Fruit fly (Drosophila melanogaster) whole organism, embryonic: ENCODE data around the gene CG32095.

Experiments
- CG10209 ChIP-seq: fragments of 200-800 bp; sonication (Bioruptor generic); optimal IDR thresholded peaks from 3 replicates; lab custom pipeline; 2017; ENCODE audit warnings: missing biosample characterization, mild to moderate bottlenecking, missing genetic modification characterization, missing genetic modification reagents
- CG1024 ChIP-seq: fragments of 200-800 bp; sonication (Bioruptor generic); IDR thresholded peaks from 2 replicates; pipeline ENCODE4 v1.3.6; 2022; ENCODE audit warnings: missing biosample characterization, missing genetic modification characterization
- CG10321 ChIP-seq: fragments of 200-800 bp; sonication (Bioruptor generic); IDR thresholded peaks from 2 replicates; pipeline ENCODE4 v1.3.6; 2022; ENCODE audit warnings: missing biosample characterization, missing genetic modification characterization
- CG11456 ChIP-seq: fragments of 200-800 bp; sonication (Bioruptor generic); IDR thresholded peaks from 3 replicates; pipeline ENCODE4 v1.3.6; 2022; ENCODE audit warnings: missing biosample characterization, missing genetic modification characterization
- CG12299 ChIP-seq: fragments of 200-800 bp; sonication (Bioruptor generic); optimal IDR thresholded peaks from 2 replicates; lab custom pipeline; 2018; ENCODE audit warnings: missing biosample characterization, mild to moderate bottlenecking, missing genetic modification characterization
- CG12659 ChIP-seq: fragments of 200-800 bp; sonication (Bioruptor generic); optimal IDR thresholded peaks from 3 replicates; lab custom pipeline; 2017; ENCODE audit warnings: mild to moderate bottlenecking, missing biosample characterization, missing genetic modification reagents, missing genetic modification characterization
- CG13296 ChIP-seq: fragments of 200-800 bp; sonication (Bioruptor generic); optimal IDR thresholded peaks from 3 replicates; lab custom pipeline; 2018; ENCODE audit warnings: missing biosample characterization, mild to moderate bottlenecking, missing genetic modification characterization
- CG13775 ChIP-seq: fragments of 200-800 bp; sonication (Bioruptor generic); optimal IDR thresholded peaks from 3 replicates; lab custom pipeline; 2017; ENCODE audit warnings: missing biosample characterization, mild to moderate bottlenecking, missing genetic modification characterization
- CG30020 ChIP-seq: fragments of 200-800 bp; optimal IDR thresholded peaks from 2 replicates; lab custom pipeline; 2019; ENCODE audit warnings: missing biosample characterization, mild to moderate bottlenecking, missing genetic modification characterization, moderate library complexity
- CG31224 ChIP-seq: fragments of 200-800 bp; sonication (Bioruptor generic); IDR thresholded peaks from 2 replicates; pipeline ENCODE4 v1.3.6; 2022; ENCODE audit warnings: missing biosample characterization, missing genetic modification characterization
- CG31365 ChIP-seq: fragments of 200-800 bp; sonication (Bioruptor generic); optimal IDR thresholded peaks from 2 replicates; lab custom pipeline; 2018; ENCODE audit warnings: missing biosample characterization, mild to moderate bottlenecking, missing genetic modification characterization
- CG4328 ChIP-seq: fragments of 200-800 bp; sonication (Bioruptor generic); optimal IDR thresholded peaks from 3 replicates; lab custom pipeline; 2017; ENCODE audit warnings: missing biosample characterization, missing genetic modification reagents, missing genetic modification characterization
- CG5180 ChIP-seq: fragments of 200-800 bp; sonication (Bioruptor generic); optimal IDR thresholded peaks from 3 replicates; lab custom pipeline; 2017; ENCODE audit warnings: missing biosample characterization, missing genetic modification characterization, mild to moderate bottlenecking, moderate library complexity, missing genetic modification reagents
- CG6654 ChIP-seq: fragments of 200-800 bp; sonication (Bioruptor generic); optimal IDR thresholded peaks from 2 replicates; lab custom pipeline; 2017; ENCODE audit warnings: missing biosample characterization, mild to moderate bottlenecking, missing genetic modification characterization
- CG6689 ChIP-seq: fragments of 200-800 bp; sonication (Bioruptor generic); IDR thresholded peaks from 2 replicates; pipeline ENCODE4 v1.3.6; 2022; ENCODE audit warnings: missing biosample characterization, missing genetic modification characterization
- CG7745 ChIP-seq: fragments of 200-800 bp; sonication (Bioruptor generic); optimal IDR thresholded peaks from 2 replicates; lab custom pipeline; 2018; ENCODE audit warnings: missing biosample characterization, mild to moderate bottlenecking, missing genetic modification characterization, moderate library complexity
- CG8944 ChIP-seq: fragments of 200-800 bp; sonication (Bioruptor generic); optimal IDR thresholded peaks from 3 replicates; lab custom pipeline; 2016; ENCODE audit warnings: missing biosample characterization, missing genetic modification characterization
- CG9797 ChIP-seq: fragments of 200-800 bp; sonication (Bioruptor generic); optimal IDR thresholded peaks from 3 replicates; lab custom pipeline; 2018; ENCODE audit warnings: missing biosample characterization, mild to moderate bottlenecking, missing genetic modification characterization
- Fer2 ChIP-seq: fragments of 200-800 bp; sonication (Bioruptor generic); optimal IDR thresholded peaks from 2 replicates; lab custom pipeline; 2018; ENCODE audit warnings: missing biosample characterization, mild to moderate bottlenecking, missing genetic modification characterization, moderate library complexity
- Lpt ChIP-seq: fragments of >200 bp; optimal IDR thresholded peaks from 2 replicates; lab custom pipeline; 2018; ENCODE audit warnings: missing biosample characterization, missing genetic modification characterization
- Pdp1 ChIP-seq, 2 experiments: fragments of 200-800 bp; sonication (Bioruptor generic); optimal IDR thresholded peaks; 3 replicates each; lab custom pipeline; 2016; ENCODE audit warnings: missing biosample characterization in 2 of 2, missing genetic modification characterization in 2 of 2, mild to moderate bottlenecking in 1 of 2, moderate library complexity in 1 of 2
- Sox102F ChIP-seq: fragments of 200-800 bp; sonication (Bioruptor generic); optimal IDR thresholded peaks from 2 replicates; lab custom pipeline; 2018; ENCODE audit warnings: missing biosample characterization, mild to moderate bottlenecking, missing genetic modification characterization, moderate library complexity
- YL-1 ChIP-seq: fragments of 200-800 bp; sonication (Bioruptor generic); optimal IDR thresholded peaks from 3 replicates; lab custom pipeline; 2017; ENCODE audit warnings: missing biosample characterization, mild to moderate bottlenecking, missing genetic modification characterization
- abd-A ChIP-seq: fragments of 200-800 bp; sonication (Bioruptor generic); optimal IDR thresholded peaks from 3 replicates; lab custom pipeline; 2019; ENCODE audit warnings: missing biosample characterization, mild to moderate bottlenecking, missing genetic modification characterization, moderate library complexity
- ash1 ChIP-seq: fragments of 200-800 bp; sonication (Bioruptor generic); optimal IDR thresholded peaks from 2 replicates; lab custom pipeline; 2018; ENCODE audit warnings: missing biosample characterization, mild to moderate bottlenecking, missing genetic modification characterization
- bigmax ChIP-seq: fragments of 200-800 bp; sonication (Bioruptor generic); optimal IDR thresholded peaks from 2 replicates; lab custom pipeline; 2018; ENCODE audit warnings: missing biosample characterization, mild to moderate bottlenecking, missing genetic modification characterization
- bsh ChIP-seq, 2 experiments: fragments of 200-800 bp; sonication (Bioruptor generic); optimal IDR thresholded peaks; 2 replicates each; lab custom pipeline; 2017 to 2018; ENCODE audit warnings: mild to moderate bottlenecking in 2 of 2, missing biosample characterization in 2 of 2, missing genetic modification characterization in 2 of 2, moderate library complexity in 1 of 2
- cas ChIP-seq: fragments of 200-800 bp; sonication (Bioruptor generic); IDR thresholded peaks from 2 replicates; pipeline ENCODE4 v1.3.6; 2022; ENCODE audit warnings: missing biosample characterization, missing genetic modification characterization
- corto ChIP-seq: fragments of 200-800 bp; sonication (Bioruptor generic); optimal IDR thresholded peaks from 2 replicates; lab custom pipeline; 2016; ENCODE audit warnings: missing biosample characterization, mild to moderate bottlenecking, missing genetic modification characterization, moderate library complexity
- crol ChIP-seq: fragments of 200-800 bp; sonication (Bioruptor generic); IDR thresholded peaks from 2 replicates; pipeline ENCODE4 v1.3.6; 2022; ENCODE audit warnings: missing biosample characterization, missing genetic modification characterization
- crp ChIP-seq, 2 experiments: fragments of 200-800 bp; sonication (Bioruptor generic); optimal IDR thresholded peaks; 2 replicates in 1 of 2; 3 replicates in 1 of 2; lab custom pipeline; 2017; ENCODE audit warnings: missing biosample characterization in 2 of 2, missing genetic modification characterization in 2 of 2, mild to moderate bottlenecking in 1 of 2, moderate library complexity in 1 of 2
- fd102C ChIP-seq: fragments of 200-800 bp; sonication (Bioruptor generic); optimal IDR thresholded peaks from 2 replicates; lab custom pipeline; 2018; ENCODE audit warnings: missing biosample characterization, mild to moderate bottlenecking, missing genetic modification characterization, moderate library complexity
- gcm2 ChIP-seq: fragments of 200-800 bp; sonication (Bioruptor generic); optimal IDR thresholded peaks from 2 replicates; lab custom pipeline; 2016; ENCODE audit warnings: missing biosample characterization, missing genetic modification characterization
- jumu ChIP-seq: fragments of 200-800 bp; sonication (Bioruptor generic); optimal IDR thresholded peaks from 3 replicates; lab custom pipeline; 2016; ENCODE audit warnings: missing biosample characterization, missing genetic modification characterization
- klu ChIP-seq: fragments of 200-800 bp; sonication (Bioruptor generic); IDR thresholded peaks from 2 replicates; pipeline ENCODE4 v1.3.6; 2022; ENCODE audit warnings: missing biosample characterization, missing genetic modification characterization
- kni ChIP-seq: fragments of 200-800 bp; sonication (Bioruptor generic); optimal IDR thresholded peaks from 3 replicates; lab custom pipeline; 2017; ENCODE audit warnings: mild to moderate bottlenecking, missing biosample characterization, missing genetic modification reagents, missing genetic modification characterization
- lmd ChIP-seq: fragments of 200-800 bp; sonication (Bioruptor generic); IDR thresholded peaks from 2 replicates; pipeline ENCODE4 v1.3.6; 2022; ENCODE audit warnings: missing biosample characterization, missing genetic modification characterization
- mam ChIP-seq: fragments of 200-800 bp; sonication (Bioruptor generic); optimal IDR thresholded peaks from 3 replicates; lab custom pipeline; 2016; ENCODE audit warnings: missing biosample characterization, missing genetic modification characterization
- nerfin-1 ChIP-seq: fragments of 200-800 bp; sonication (Bioruptor generic); optimal IDR thresholded peaks from 3 replicates; lab custom pipeline; 2019; ENCODE audit warnings: missing biosample characterization, mild to moderate bottlenecking, missing genetic modification characterization, moderate library complexity
- otp ChIP-seq: fragments of 200-800 bp; sonication (Bioruptor generic); IDR thresholded peaks from 3 replicates; pipeline ENCODE4, ENCODE4 v1.3.6; 2022; ENCODE audit warnings: missing biosample characterization, missing genetic modification characterization
- phol ChIP-seq: fragments of 200-800 bp; sonication (Bioruptor generic); optimal IDR thresholded peaks from 3 replicates; lab custom pipeline; 2018; ENCODE audit warnings: missing biosample characterization, mild to moderate bottlenecking, missing genetic modification characterization, moderate library complexity
- prd ChIP-seq, 3 experiments: fragments of >200 bp in 2 of 3; fragments of 200-800 bp in 1 of 3; sonication (Bioruptor generic) in 1 of 3; optimal IDR thresholded peaks in 2 of 3; IDR thresholded peaks in 1 of 3; 2 replicates in 2 of 3; 3 replicates in 1 of 3; pipeline versions ENCODE4 v1.3.6 to Lab custom; 2017 to 2022; ENCODE audit warnings: missing biosample characterization in 1 of 3, missing genetic modification characterization in 1 of 3
- pzg ChIP-seq: fragments of 200-800 bp; sonication (Bioruptor generic); optimal IDR thresholded peaks from 3 replicates; lab custom pipeline; 2018; ENCODE audit warnings: missing biosample characterization, mild to moderate bottlenecking, missing genetic modification characterization, moderate library complexity
- sob ChIP-seq: fragments of 200-800 bp; sonication (Bioruptor generic); IDR thresholded peaks from 2 replicates; pipeline ENCODE4 v1.3.6; 2022; ENCODE audit warnings: missing biosample characterization, missing genetic modification characterization
- tap ChIP-seq: fragments of 200-800 bp; optimal IDR thresholded peaks from 3 replicates; lab custom pipeline; 2019; ENCODE audit warnings: missing biosample characterization, mild to moderate bottlenecking, missing genetic modification characterization, moderate library complexity
- unpg ChIP-seq: fragments of 200-800 bp; sonication (Bioruptor generic); optimal IDR thresholded peaks from 3 replicates; lab custom pipeline; 2018; ENCODE audit warnings: missing biosample characterization, mild to moderate bottlenecking, missing genetic modification characterization, moderate library complexity
- vfl ChIP-seq: fragments of 200-800 bp; sonication (Bioruptor generic); optimal IDR thresholded peaks from 2 replicates; lab custom pipeline; 2016; ENCODE audit warnings: missing biosample characterization, missing genetic modification characterization

Gene CG32095

DNA sequence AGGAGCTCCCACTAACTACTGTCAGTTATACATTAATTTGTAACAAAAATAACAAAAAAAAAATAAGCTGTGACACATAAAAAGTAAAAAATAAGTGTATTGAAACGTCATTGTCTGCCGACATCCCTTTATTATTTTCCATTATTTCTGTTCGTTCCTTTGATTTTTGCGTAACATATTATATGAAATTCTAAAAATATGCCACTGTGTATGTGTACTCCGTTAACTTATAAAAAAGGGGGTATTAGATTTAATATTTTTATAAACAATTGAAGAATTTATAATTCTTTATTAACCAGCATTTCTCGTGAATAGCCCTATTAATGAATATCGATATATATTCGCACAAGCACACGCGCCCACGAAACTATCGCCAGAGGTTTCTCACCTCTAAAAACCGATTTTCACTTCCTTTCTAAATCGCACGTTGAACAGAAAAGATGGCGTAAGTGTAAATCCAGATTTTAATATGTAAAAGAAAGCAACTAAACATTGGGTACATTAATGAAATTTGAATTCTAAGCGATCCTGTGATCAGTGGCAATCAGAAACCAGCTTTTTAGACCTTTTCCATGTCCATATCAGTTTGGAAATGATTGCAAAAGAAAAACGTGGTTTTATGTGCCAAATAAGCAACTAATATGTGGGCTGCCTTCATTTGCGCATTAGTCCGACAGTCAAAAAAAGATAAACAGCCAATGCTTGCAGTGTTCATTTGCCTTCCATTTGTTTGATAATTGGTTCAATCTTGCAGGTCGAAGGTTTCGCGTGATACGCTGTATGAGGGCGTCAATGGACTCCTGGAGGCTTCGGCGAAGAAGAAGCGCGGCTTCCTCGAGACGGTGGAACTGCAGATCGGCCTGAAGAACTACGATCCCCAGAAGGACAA is 2.8 kb downstream of the CG32095 start, which contains the start of gene RpL10Ab (continued):
- TF ChIP-seq sob (GFP tag; lab: Robert Waterston, UW) (peak; percentile 66), ash1 (GFP tag; lab: Kevin White, UChicago) (peak; percentile 15), unpg (GFP tag; lab: Kevin White, UChicago) (peak; percentile 53), tap (tag; lab: Kevin White, UChicago) (no peak), vfl (no peak), CG1024 (peak; percentile 60; the same call in 1 of the 2 replicates), CG31365 (tag; lab: Kevin White, UChicago) (peak; percentile 45), CG12659 (GFP tag; lab: Kevin White, UChicago) (peak; percentile 47), bsh (GFP tag; optimal IDR thresholded peaks at IDR 0.05; lab: Kevin White, UChicago) (peak; percentile 19 to 24), Lpt (no peak), Pdp1 (GFP tag; optimal IDR thresholded peaks at IDR 0.05; lab: Kevin White, UChicago) (peak; percentile 33 to 72), otp (GFP tag; lab: Robert Waterston, UW) (peak; percentile 72; the same call in 2 of the 3 replicates), YL-1 (peak; percentile 92), abd-A (no peak), crp (GFP tag; optimal IDR thresholded peaks at IDR 0.05; lab: Kevin White, UChicago) (peak in 1 of 2 experiments; percentile 1), cas (GFP tag; lab: Robert Waterston, UW) (peak; percentile 56; the same call in 1 of the 2 replicates), nerfin-1 (peak; percentile 2), CG8944 (no peak), CG5180 (GFP tag; lab: Kevin White, UChicago) (no peak), CG9797 (GFP tag; lab: Kevin White, UChicago) (no peak), corto (GFP tag; lab: Kevin White, UChicago) (peak; percentile 38), CG7745 (no peak), jumu (GFP tag; lab: Kevin White, UChicago) (no peak), lmd (peak; percentile 71), CG6654 (GFP tag; lab: Kevin White, UChicago) (peak; percentile 61), CG31224 (GFP tag; lab: Robert Waterston, UW) (peak; percentile 18; the same call in 1 of the 2 replicates), Sox102F (GFP tag; lab: Kevin White, UChicago) (no peak), CG10321 (GFP tag; lab: Robert Waterston, UW) (no peak), CG30020 (tag; lab: Kevin White, UChicago) (peak; percentile 67), kni (GFP tag; lab: Kevin White, UChicago) (peak; percentile 28), CG12299 (tag; lab: Kevin White, UChicago) (peak; percentile 2), crol (GFP tag; lab: Robert Waterston, UW) (no peak), mam (GFP tag; lab: Kevin White, UChicago) (peak; percentile 39), Fer2 (peak; percentile 7), pzg (peak; percentile 47), prd (optimal IDR thresholded peaks at IDR 0.05; lab: Kevin White, UChicago) (no peak), prd (GFP tag; IDR thresholded peaks at IDR 0.05; lab: Robert Waterston, UW) (peak; percentile 78; the same call in 2 of the 3 replicates), gcm2 (GFP tag; lab: Kevin White, UChicago) (no peak), CG13775 (GFP tag; lab: Kevin White, UChicago) (peak; percentile 79), CG4328 (peak; percentile 63), CG11456 (GFP tag; lab: Robert Waterston, UW) (peak; percentile 89), fd102C (no peak), klu (GFP tag; lab: Robert Waterston, UW) (peak; percentile 61; the same call in 1 of the 2 replicates), CG6689 (GFP tag; lab: Robert Waterston, UW) (peak; percentile 79), CG10209 (peak; percentile 55), phol (tag; lab: Kevin White, UChicago) (peak; percentile 88), CG13296 (peak; percentile 58), bigmax (no peak)
